Fruit fly (Drosophila melanogaster) whole organism, adult: ENCODE measurements around the gene org-1.
A peak's percentile ranks its signal among the peaks of the same experiment; 100 is the strongest.

Experiments
- CG11617 ChIP-seq: fragments of 200-800 bp; sonication (Bioruptor generic); optimal IDR thresholded peaks from 2 replicates; lab custom pipeline; 2017; ENCODE audit warnings: mild to moderate bottlenecking, missing biosample characterization, missing genetic modification reagents, missing genetic modification characterization
- CG12768 ChIP-seq: fragments of 200-800 bp; sonication (Bioruptor generic); optimal IDR thresholded peaks from 2 replicates; lab custom pipeline; 2017; ENCODE audit warnings: missing biosample characterization, missing genetic modification characterization, mild to moderate bottlenecking, moderate library complexity, missing genetic modification reagents
- CG14711 ChIP-seq: fragments of 200-800 bp; sonication (Bioruptor generic); optimal IDR thresholded peaks from 2 replicates; lab custom pipeline; 2018; ENCODE audit warnings: missing biosample characterization, mild to moderate bottlenecking, missing genetic modification characterization, moderate library complexity
- CG1620 ChIP-seq: fragments of 200-800 bp; sonication (Bioruptor generic); optimal IDR thresholded peaks from 2 replicates; lab custom pipeline; 2016; ENCODE audit warnings: missing biosample characterization, missing genetic modification characterization
- CG33017 ChIP-seq: fragments of 200-800 bp; sonication (Bioruptor generic); optimal IDR thresholded peaks from 2 replicates; lab custom pipeline; 2018; ENCODE audit warnings: missing biosample characterization, mild to moderate bottlenecking, missing genetic modification characterization, moderate library complexity
- CG5204 ChIP-seq: fragments of 200-800 bp; sonication (Bioruptor generic); optimal IDR thresholded peaks from 2 replicates; lab custom pipeline; 2016; ENCODE audit warnings: missing biosample characterization, missing genetic modification characterization
- CG7045 ChIP-seq: fragments of 200-800 bp; sonication (Bioruptor generic); optimal IDR thresholded peaks from 2 replicates; lab custom pipeline; 2017; ENCODE audit warnings: missing biosample characterization, mild to moderate bottlenecking, missing genetic modification characterization
- CG7101 ChIP-seq: fragments of 200-800 bp; sonication (Bioruptor generic); optimal IDR thresholded peaks from 2 replicates; lab custom pipeline; 2018; ENCODE audit warnings: missing biosample characterization, mild to moderate bottlenecking, missing genetic modification characterization, moderate library complexity
- Clk ChIP-seq: fragments of 200-800 bp; sonication (Bioruptor generic); optimal IDR thresholded peaks from 2 replicates; lab custom pipeline; 2017; ENCODE audit warnings: missing biosample characterization, missing genetic modification characterization
- Crg-1 ChIP-seq: fragments of 200-800 bp; sonication (Bioruptor generic); optimal IDR thresholded peaks from 2 replicates; lab custom pipeline; 2016; ENCODE audit warnings: missing biosample characterization, missing genetic modification characterization
- Hr96 ChIP-seq: fragments of 200-800 bp; sonication (Bioruptor generic); optimal IDR thresholded peaks from 2 replicates; lab custom pipeline; 2016; ENCODE audit warnings: missing biosample characterization, missing genetic modification characterization
- Mnt ChIP-seq: fragments of 200-800 bp; sonication (Bioruptor generic); optimal IDR thresholded peaks from 2 replicates; lab custom pipeline; 2016; ENCODE audit warnings: missing biosample characterization, mild to moderate bottlenecking, missing genetic modification characterization
- bab1 ChIP-seq: fragments of 200-800 bp; sonication (Bioruptor generic); optimal IDR thresholded peaks from 3 replicates; lab custom pipeline; 2019; ENCODE audit warnings: missing biosample characterization, mild to moderate bottlenecking, missing genetic modification characterization, moderate library complexity
- cic ChIP-seq: fragments of 200-800 bp; sonication (Bioruptor generic); optimal IDR thresholded peaks from 2 replicates; lab custom pipeline; 2017; ENCODE audit warnings: missing biosample characterization, mild to moderate bottlenecking, missing genetic modification characterization, moderate library complexity
- cnc ChIP-seq, 2 experiments: fragments of >200 bp; optimal IDR thresholded peaks; 2 replicates each; lab custom pipeline; 2017
- kay ChIP-seq: fragments of 200-800 bp; sonication (Bioruptor generic); peaks from one replicate; lab custom pipeline; 2016; ENCODE audit warnings: missing biosample characterization, missing genetic modification characterization, borderline replicate concordance
- ovo ChIP-seq: fragments of 200-800 bp; sonication (Bioruptor generic); optimal IDR thresholded peaks from 2 replicates; lab custom pipeline; 2016; ENCODE audit warnings: missing biosample characterization, missing genetic modification characterization
- pad ChIP-seq: fragments of 200-800 bp; sonication (Bioruptor generic); optimal IDR thresholded peaks from 3 replicates; lab custom pipeline; 2017; ENCODE audit warnings: missing biosample characterization, missing genetic modification characterization, mild to moderate bottlenecking, moderate library complexity, missing genetic modification reagents
- tj ChIP-seq: fragments of 200-800 bp; sonication (Bioruptor generic); optimal IDR thresholded peaks from 3 replicates; lab custom pipeline; 2017; ENCODE audit warnings: missing biosample characterization, mild to moderate bottlenecking, missing genetic modification characterization, moderate library complexity
- toe ChIP-seq: fragments of 200-800 bp; sonication (Bioruptor generic); optimal IDR thresholded peaks from 2 replicates; lab custom pipeline; 2016; ENCODE audit warnings: missing biosample characterization, missing genetic modification characterization

The org-1 gene

DNA sequence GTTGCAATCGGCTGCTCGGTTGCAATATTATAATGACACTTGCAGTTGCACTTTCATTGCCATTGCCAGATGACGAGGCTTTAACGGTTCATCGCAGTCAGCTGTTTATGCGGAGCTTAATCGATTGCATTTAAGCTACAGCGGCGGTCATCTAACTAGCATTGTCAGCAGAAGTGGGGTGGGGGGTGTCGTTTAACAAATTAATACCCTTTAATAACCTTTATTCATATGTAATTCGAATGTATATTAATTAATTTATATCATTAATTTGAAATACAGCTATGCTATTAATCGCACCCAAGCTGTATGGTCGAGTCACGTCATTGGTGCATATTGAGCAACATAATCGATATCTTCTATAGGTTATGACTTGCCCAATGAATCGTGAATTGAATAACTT is 38.0 kb upstream of the org-1 start:
- TF ChIP-seq Clk (GFP tag; lab: Kevin White, UChicago) = no peak
- TF ChIP-seq cic = no peak
- TF ChIP-seq CG12768 (GFP tag; lab: Kevin White, UChicago) = no peak
- peak; percentile 99 for TF ChIP-seq bab1 (GFP tag; lab: Kevin White, UChicago)
- peak; percentile 67 for TF ChIP-seq CG7045 (GFP tag; lab: Kevin White, UChicago)
- peak; percentile 68 for TF ChIP-seq Crg-1 (GFP tag; lab: Kevin White, UChicago)
- TF ChIP-seq pad = peak; percentile 58
- TF ChIP-seq CG14711 = peak; percentile 82
- TF ChIP-seq ovo = no peak
- peak; percentile 36 for TF ChIP-seq CG11617 (GFP tag; lab: Kevin White, UChicago)
- no peak for TF ChIP-seq kay (GFP tag; lab: Kevin White, UChicago)
- no peak for TF ChIP-seq toe (GFP tag; lab: Kevin White, UChicago)
- TF ChIP-seq CG1620 = peak; percentile 58
- TF ChIP-seq CG33017 (tag; lab: Kevin White, UChicago) = peak; percentile 22
- no peak for TF ChIP-seq cnc (optimal IDR thresholded peaks at IDR 0.05; lab: Kevin White, UChicago)
- TF ChIP-seq tj (GFP tag; lab: Kevin White, UChicago) = peak; percentile 47
- no peak for TF ChIP-seq Hr96 (GFP tag; lab: Kevin White, UChicago)
- TF ChIP-seq CG7101 (tag; lab: Kevin White, UChicago) = peak; percentile 80
- TF ChIP-seq Mnt = no peak
- TF ChIP-seq CG5204 = no peak

dm6 chrX:8491452-8492046 is 36.7 kb upstream of the org-1 start:
- peak; percentile 95 for TF ChIP-seq bab1 (GFP tag; lab: Kevin White, UChicago)
- TF ChIP-seq CG1620 = peak; percentile 31
- no peak for TF ChIP-seq CG12768 (GFP tag; lab: Kevin White, UChicago)

- TF ChIP-seq Crg-1 (GFP tag; lab: Kevin White, UChicago) (no peak), CG5204 (no peak)
Observed at dm6 chrX:8490976-8491345, 36.1 kb upstream of the org-1 start.

dm6 chrX:8490291-8490975 is 35.6 kb upstream of the org-1 start:
- TF ChIP-seq ovo (peak; percentile 96), Mnt (peak; percentile 49), CG12768 (GFP tag; lab: Kevin White, UChicago) (no peak), kay (GFP tag; lab: Kevin White, UChicago) (peak; percentile 5), pad (peak; percentile 91)

dm6 chrX:8489485-8489970 is 34.7 kb upstream of the org-1 start, which contains the start of gene otu:
Gene otu (minus strand): TSS chrX:8489535.
- no peak for TF ChIP-seq cic
- peak; percentile 19 for TF ChIP-seq Crg-1 (GFP tag; lab: Kevin White, UChicago)
- TF ChIP-seq bab1 (GFP tag; lab: Kevin White, UChicago) = peak; percentile 71
- TF ChIP-seq CG33017 (tag; lab: Kevin White, UChicago) = no peak
- TF ChIP-seq kay (GFP tag; lab: Kevin White, UChicago) = no peak
- TF ChIP-seq CG12768 (GFP tag; lab: Kevin White, UChicago) = no peak

dm6 chrX:8489048-8489447 is 34.2 kb upstream of the org-1 start, which contains the start of gene CG33181:
Gene CG33181 (plus strand): TSS chrX:8489348.
- no peak for TF ChIP-seq pad
- no peak for TF ChIP-seq tj (GFP tag; lab: Kevin White, UChicago)
- TF ChIP-seq cnc (optimal IDR thresholded peaks at IDR 0.05; lab: Kevin White, UChicago) = no peak
- TF ChIP-seq Clk (GFP tag; lab: Kevin White, UChicago) = no peak
- no peak for TF ChIP-seq CG5204
- no peak for TF ChIP-seq CG33017 (tag; lab: Kevin White, UChicago)
- no peak for TF ChIP-seq cic
- TF ChIP-seq kay (GFP tag; lab: Kevin White, UChicago) = no peak
- TF ChIP-seq CG11617 (GFP tag; lab: Kevin White, UChicago) = no peak
- no peak for TF ChIP-seq Hr96 (GFP tag; lab: Kevin White, UChicago)
- TF ChIP-seq CG7045 (GFP tag; lab: Kevin White, UChicago) = no peak
- no peak for TF ChIP-seq CG12768 (GFP tag; lab: Kevin White, UChicago)
- TF ChIP-seq ovo = no peak

DNA sequence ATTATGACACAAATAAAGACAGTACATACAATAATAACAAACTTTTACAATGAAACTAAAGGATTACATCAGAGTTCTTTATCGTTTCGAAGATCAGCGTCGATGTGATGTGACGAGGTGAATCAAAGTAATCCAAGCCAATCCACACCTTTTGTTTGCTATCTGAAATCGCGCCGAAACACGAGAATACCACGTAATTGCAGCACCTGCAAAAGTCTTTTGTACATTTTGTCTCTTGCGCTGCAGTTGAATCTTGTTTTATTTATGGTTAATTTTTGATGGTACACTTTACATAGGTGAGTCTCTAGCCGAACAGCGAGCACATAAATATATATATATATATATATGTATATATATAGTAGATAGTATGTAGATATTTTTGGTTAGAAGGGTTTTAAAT is 29.9 kb upstream of the org-1 start:
- TF ChIP-seq tj (GFP tag; lab: Kevin White, UChicago) = peak; percentile 32
- TF ChIP-seq bab1 (GFP tag; lab: Kevin White, UChicago) = peak; percentile 93
- TF ChIP-seq CG14711 = no peak
